Fruit fly (Drosophila melanogaster) whole organism, embryonic: ENCODE data around the gene CG17637.

Source experiments
- B-H1 ChIP-seq: fragments of 200-800 bp; sonication (Bioruptor generic); IDR thresholded peaks from 3 replicates; pipeline ENCODE4 v1.3.6; 2022; ENCODE audit warnings: missing biosample characterization, missing genetic modification characterization
- C15 ChIP-seq: fragments of 200-800 bp; sonication (Bioruptor generic); IDR thresholded peaks from 3 replicates; pipeline ENCODE4 v1.3.6; 2022; ENCODE audit warnings: missing biosample characterization, missing genetic modification characterization
- CG10209 ChIP-seq: fragments of 200-800 bp; sonication (Bioruptor generic); optimal IDR thresholded peaks from 3 replicates; lab custom pipeline; 2017; ENCODE audit warnings: missing biosample characterization, mild to moderate bottlenecking, missing genetic modification characterization, missing genetic modification reagents
- CG10654 ChIP-seq: fragments of 200-800 bp; sonication (Bioruptor generic); optimal IDR thresholded peaks from 2 replicates; lab custom pipeline; 2016; ENCODE audit warnings: missing biosample characterization, missing genetic modification characterization
- CG11695 ChIP-seq: fragments of 200-800 bp; sonication (Bioruptor generic); IDR thresholded peaks from 3 replicates; pipeline ENCODE4 v1.3.6; 2022; ENCODE audit warnings: missing biosample characterization, missing genetic modification characterization
- CG11696 ChIP-seq: fragments of 200-800 bp; sonication (Bioruptor generic); IDR thresholded peaks from 2 replicates; pipeline ENCODE4 v1.3.6; 2022; ENCODE audit warnings: missing biosample characterization, missing genetic modification characterization
- CG12299 ChIP-seq: fragments of 200-800 bp; sonication (Bioruptor generic); optimal IDR thresholded peaks from 2 replicates; lab custom pipeline; 2018; ENCODE audit warnings: missing biosample characterization, mild to moderate bottlenecking, missing genetic modification characterization
- CG12769 ChIP-seq: fragments of 200-800 bp; sonication (Bioruptor generic); optimal IDR thresholded peaks from 2 replicates; lab custom pipeline; 2019; ENCODE audit warnings: missing biosample characterization, mild to moderate bottlenecking, missing genetic modification characterization, moderate library complexity
- CG13287 ChIP-seq: fragments of 200-800 bp; sonication (Bioruptor generic); IDR thresholded peaks from 2 replicates; pipeline ENCODE4 v1.3.6; 2022; ENCODE audit warnings: missing biosample characterization, missing genetic modification characterization; ENCODE audit not compliant: partially characterized antibody
- CG14710 ChIP-seq: fragments of 200-800 bp; sonication (Bioruptor generic); optimal IDR thresholded peaks from 3 replicates; lab custom pipeline; 2019; ENCODE audit warnings: missing biosample characterization, mild to moderate bottlenecking, missing genetic modification characterization, moderate library complexity
- CG16779 ChIP-seq: fragments of 200-800 bp; sonication (Bioruptor generic); IDR thresholded peaks from 2 replicates; pipeline ENCODE4 v1.3.6; 2022; ENCODE audit warnings: missing biosample characterization, missing genetic modification characterization
- CG17361 ChIP-seq: fragments of 200-800 bp; sonication (Bioruptor generic); IDR thresholded peaks from 3 replicates; pipeline ENCODE4 v1.3.6; 2022; ENCODE audit warnings: missing biosample characterization, missing genetic modification characterization
- CG18476 ChIP-seq: fragments of 200-800 bp; sonication (Bioruptor generic); optimal IDR thresholded peaks from 2 replicates; lab custom pipeline; 2016; ENCODE audit warnings: missing biosample characterization, mild to moderate bottlenecking, missing genetic modification characterization
- CG2875 ChIP-seq: fragments of 200-800 bp; sonication (Bioruptor generic); optimal IDR thresholded peaks from 2 replicates; lab custom pipeline; 2017; ENCODE audit warnings: missing biosample characterization, mild to moderate bottlenecking, missing genetic modification characterization, missing genetic modification reagents
- CG2889 ChIP-seq: fragments of 200-800 bp; sonication (Bioruptor generic); IDR thresholded peaks from 3 replicates; pipeline ENCODE4 v1.3.6; 2022; ENCODE audit warnings: missing biosample characterization, missing genetic modification characterization
- CG31365 ChIP-seq: fragments of 200-800 bp; sonication (Bioruptor generic); optimal IDR thresholded peaks from 2 replicates; lab custom pipeline; 2018; ENCODE audit warnings: missing biosample characterization, mild to moderate bottlenecking, missing genetic modification characterization
- CG3281 ChIP-seq: fragments of 200-800 bp; sonication (Bioruptor generic); optimal IDR thresholded peaks from 3 replicates; lab custom pipeline; 2017; ENCODE audit warnings: missing biosample characterization, mild to moderate bottlenecking, missing genetic modification characterization
- CG34224 ChIP-seq: fragments of 200-800 bp; sonication (Bioruptor generic); IDR thresholded peaks from 3 replicates; pipeline ENCODE4 v1.3.6; 2022; ENCODE audit warnings: missing biosample characterization, missing genetic modification characterization; ENCODE audit not compliant: partially characterized antibody
- CG3726 ChIP-seq: fragments of 200-800 bp; sonication (Bioruptor generic); IDR thresholded peaks from 3 replicates; pipeline ENCODE4, ENCODE4 v1.3.6; 2022; ENCODE audit warnings: missing biosample characterization, missing genetic modification characterization
- CG7987 ChIP-seq: fragments of 200-800 bp; sonication (Bioruptor generic); optimal IDR thresholded peaks from 2 replicates; lab custom pipeline; 2018; ENCODE audit warnings: missing biosample characterization, mild to moderate bottlenecking, missing genetic modification characterization, moderate library complexity
- CG8281 ChIP-seq: fragments of 200-800 bp; sonication (Bioruptor generic); optimal IDR thresholded peaks from 2 replicates; lab custom pipeline; 2018; ENCODE audit warnings: missing biosample characterization, mild to moderate bottlenecking, missing genetic modification characterization, moderate library complexity
- CG8478 ChIP-seq: fragments of >200 bp; optimal IDR thresholded peaks from 2 replicates; lab custom pipeline; 2018
- CG9215 ChIP-seq: fragments of 200-800 bp; sonication (Bioruptor generic); IDR thresholded peaks from 2 replicates; pipeline ENCODE4 v1.3.6; 2022; ENCODE audit warnings: missing biosample characterization, missing genetic modification characterization
- CG9437 ChIP-seq: fragments of 200-800 bp; sonication (Bioruptor generic); optimal IDR thresholded peaks from 2 replicates; lab custom pipeline; 2018; ENCODE audit warnings: missing biosample characterization, mild to moderate bottlenecking, missing genetic modification characterization
- Dek ChIP-seq: fragments of 200-800 bp; sonication (Bioruptor generic); optimal IDR thresholded peaks from 3 replicates; lab custom pipeline; 2019; ENCODE audit warnings: missing biosample characterization, mild to moderate bottlenecking, missing genetic modification characterization, moderate library complexity
- MBD-R2 ChIP-seq: fragments of 200-800 bp; sonication (Bioruptor generic); IDR thresholded peaks from 2 replicates; pipeline ENCODE4 v1.3.6; 2022; ENCODE audit warnings: missing biosample characterization, missing genetic modification characterization
- Nf-YA ChIP-seq: fragments of 200-800 bp; sonication (Bioruptor generic); IDR thresholded peaks from 2 replicates; pipeline ENCODE4 v1.3.6; 2022; ENCODE audit warnings: missing biosample characterization, missing genetic modification characterization
- Optix ChIP-seq: fragments of 200-800 bp; sonication (Bioruptor generic); IDR thresholded peaks from 3 replicates; pipeline ENCODE4 v1.3.6; 2022; ENCODE audit warnings: missing biosample characterization, missing genetic modification characterization
- Poxn ChIP-seq: fragments of 200-800 bp; sonication (Bioruptor generic); IDR thresholded peaks from 2 replicates; pipeline ENCODE4 v1.3.6; 2022; ENCODE audit warnings: missing biosample characterization, missing genetic modification characterization
- Usf ChIP-seq: fragments of 200-800 bp; sonication (Bioruptor generic); optimal IDR thresholded peaks from 2 replicates; lab custom pipeline; 2017; ENCODE audit warnings: missing genotype, missing biosample characterization, missing genetic modification characterization
- Vsx1 ChIP-seq: fragments of 200-800 bp; sonication (Bioruptor generic); optimal IDR thresholded peaks from 2 replicates; lab custom pipeline; 2017; ENCODE audit warnings: missing biosample characterization, mild to moderate bottlenecking, missing genetic modification characterization, missing genetic modification reagents
- ase ChIP-seq: fragments of 200-800 bp; sonication (Bioruptor generic); IDR thresholded peaks from 3 replicates; pipeline ENCODE4 v1.3.6; 2022; ENCODE audit warnings: missing biosample characterization, missing genetic modification characterization
- bab2 ChIP-seq: fragments of 200-800 bp; sonication (Bioruptor generic); optimal IDR thresholded peaks from 2 replicates; lab custom pipeline; 2016; ENCODE audit warnings: missing biosample characterization, missing genetic modification characterization
- cas ChIP-seq: fragments of 200-800 bp; sonication (Bioruptor generic); IDR thresholded peaks from 2 replicates; pipeline ENCODE4 v1.3.6; 2022; ENCODE audit warnings: missing biosample characterization, missing genetic modification characterization
- crc ChIP-seq: fragments of 200-800 bp; sonication (Bioruptor generic); optimal IDR thresholded peaks from 2 replicates; lab custom pipeline; 2016; ENCODE audit warnings: missing biosample characterization, missing genetic modification characterization
- dan ChIP-seq: fragments of 200-800 bp; sonication (Bioruptor generic); IDR thresholded peaks from 2 replicates; pipeline ENCODE4 v1.3.6; 2022; ENCODE audit warnings: missing biosample characterization, missing genetic modification characterization
- dati ChIP-seq: fragments of 200-800 bp; sonication (Bioruptor generic); IDR thresholded peaks from 2 replicates; pipeline ENCODE4 v1.3.6; 2022; ENCODE audit warnings: missing biosample characterization, missing genetic modification characterization
- disco-r ChIP-seq: fragments of 200-800 bp; sonication (Bioruptor generic); optimal IDR thresholded peaks from 2 replicates; lab custom pipeline; 2016; ENCODE audit warnings: missing biosample characterization, missing genetic modification characterization
- ems ChIP-seq: fragments of 200-800 bp; sonication (Bioruptor generic); optimal IDR thresholded peaks from 3 replicates; lab custom pipeline; 2016; ENCODE audit warnings: missing biosample characterization, missing genetic modification characterization
- ewg ChIP-seq: fragments of 200-800 bp; sonication (Bioruptor generic); optimal IDR thresholded peaks from 3 replicates; lab custom pipeline; 2017; ENCODE audit warnings: mild to moderate bottlenecking, missing biosample characterization, missing genetic modification reagents, missing genetic modification characterization
- gsb-n ChIP-seq: fragments of 200-800 bp; sonication (Bioruptor generic); optimal IDR thresholded peaks from 3 replicates; lab custom pipeline; 2018; ENCODE audit warnings: missing biosample characterization, mild to moderate bottlenecking, missing genetic modification characterization
- kni ChIP-seq: fragments of 200-800 bp; sonication (Bioruptor generic); optimal IDR thresholded peaks from 3 replicates; lab custom pipeline; 2017; ENCODE audit warnings: mild to moderate bottlenecking, missing biosample characterization, missing genetic modification reagents, missing genetic modification characterization
- lbe ChIP-seq: fragments of 200-800 bp; sonication (Bioruptor generic); optimal IDR thresholded peaks from 2 replicates; lab custom pipeline; 2016; ENCODE audit warnings: missing biosample characterization, mild to moderate bottlenecking, missing genetic modification characterization
- lilli ChIP-seq: fragments of 200-800 bp; sonication (Bioruptor generic); optimal IDR thresholded peaks from 3 replicates; lab custom pipeline; 2016; ENCODE audit warnings: missing biosample characterization, missing genetic modification characterization
- luna ChIP-seq: fragments of 200-800 bp; sonication (Bioruptor generic); optimal IDR thresholded peaks from 2 replicates; lab custom pipeline; 2016; ENCODE audit warnings: missing biosample characterization, missing genetic modification characterization
- mirr ChIP-seq: fragments of 200-800 bp; sonication (Bioruptor generic); optimal IDR thresholded peaks from 3 replicates; lab custom pipeline; 2018; ENCODE audit warnings: missing biosample characterization, mild to moderate bottlenecking, missing genetic modification characterization
- sd ChIP-seq: fragments of 200-800 bp; sonication (Bioruptor generic); optimal IDR thresholded peaks from 3 replicates; lab custom pipeline; 2018; ENCODE audit warnings: missing biosample characterization, mild to moderate bottlenecking, missing genetic modification characterization, moderate library complexity
- so ChIP-seq: fragments of 200-800 bp; sonication (Bioruptor generic); IDR thresholded peaks from 3 replicates; pipeline ENCODE4 v1.3.6; 2022; ENCODE audit warnings: missing biosample characterization, missing genetic modification characterization
- stc ChIP-seq: fragments of 200-800 bp; sonication (Bioruptor generic); IDR thresholded peaks from 2 replicates; pipeline ENCODE4 v1.3.6; 2022; ENCODE audit warnings: missing biosample characterization, missing genetic modification characterization
- vfl ChIP-seq: fragments of 200-800 bp; sonication (Bioruptor generic); optimal IDR thresholded peaks from 2 replicates; lab custom pipeline; 2016; ENCODE audit warnings: missing biosample characterization, missing genetic modification characterization
- wor ChIP-seq: fragments of 200-800 bp; sonication (Bioruptor generic); IDR thresholded peaks from 2 replicates; pipeline ENCODE4 v1.3.6; 2022; ENCODE audit warnings: missing biosample characterization, missing genetic modification characterization
- zen2 ChIP-seq: fragments of 200-800 bp; sonication (Bioruptor generic); IDR thresholded peaks from 3 replicates; pipeline ENCODE4 v1.3.6; 2022; ENCODE audit warnings: missing biosample characterization, missing genetic modification characterization; ENCODE audit not compliant: partially characterized antibody

Gene CG17637

DNA sequence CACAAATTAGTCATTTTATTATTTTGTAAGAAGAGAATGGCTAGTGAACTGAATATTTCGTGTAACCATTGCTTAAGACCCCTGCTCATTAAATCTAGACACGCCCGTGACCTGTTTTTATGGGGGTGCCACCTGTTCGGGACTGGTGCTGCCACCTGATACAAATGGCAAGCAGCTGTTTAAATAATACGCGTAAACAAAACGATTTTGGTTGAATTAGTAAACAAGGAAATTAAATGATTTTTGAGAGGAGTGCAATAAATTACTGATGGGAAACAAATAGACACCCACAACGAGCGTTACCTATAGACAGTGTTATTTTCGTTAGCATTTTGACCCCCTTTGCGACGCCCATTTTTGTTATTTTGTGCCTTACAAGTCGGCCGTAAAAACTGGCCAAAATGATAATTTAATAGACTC lies 29.2 kb upstream of the CG17637 start (continued):
- no peak for TF ChIP-seq CG17361 (GFP tag; lab: Robert Waterston, UW)
- peak; percentile 87 for TF ChIP-seq luna (GFP tag; lab: Kevin White, UChicago)
- TF ChIP-seq disco-r (GFP tag; lab: Kevin White, UChicago) = peak; percentile 29
- TF ChIP-seq CG7987 = peak; percentile 91
- peak; percentile 81 for TF ChIP-seq vfl (GFP tag; lab: Kevin White, UChicago)
- TF ChIP-seq CG14710 = peak; percentile 80
- TF ChIP-seq CG8281 (tag; lab: Kevin White, UChicago) = peak; percentile 62
- TF ChIP-seq C15 (GFP tag; lab: Robert Waterston, UW) = no peak
- no peak for TF ChIP-seq ase (GFP tag; lab: Robert Waterston, UW)
- peak; percentile 76 for TF ChIP-seq crc
- TF ChIP-seq CG2875 = peak; percentile 73
- TF ChIP-seq Usf (GFP tag; lab: Kevin White, UChicago) = peak; percentile 47
- peak; percentile 53 for TF ChIP-seq Vsx1 (GFP tag; lab: Kevin White, UChicago)
- peak; percentile 69 for TF ChIP-seq CG31365
- no peak for TF ChIP-seq Poxn
- TF ChIP-seq CG10654 (GFP tag; lab: Kevin White, UChicago) = peak; percentile 88
- no peak for TF ChIP-seq CG8478
- no peak for TF ChIP-seq wor (GFP tag; lab: Robert Waterston, UW)
- TF ChIP-seq MBD-R2 = no peak
- TF ChIP-seq so (GFP tag; lab: Robert Waterston, UW) = no peak
- TF ChIP-seq CG9437 (GFP tag; lab: Kevin White, UChicago) = peak; percentile 77
- TF ChIP-seq CG9215 (GFP tag; lab: Robert Waterston, UW) = no peak
- peak; percentile 88 for TF ChIP-seq CG3281 (GFP tag; lab: Kevin White, UChicago)
- no peak for TF ChIP-seq dati (GFP tag; lab: Robert Waterston, UW)
- peak; percentile 58 for TF ChIP-seq sd (tag; lab: Kevin White, UChicago)
- no peak for TF ChIP-seq CG34224 (GFP tag; lab: Robert Waterston, UW)
- peak; percentile 94 for TF ChIP-seq lilli (GFP tag; lab: Kevin White, UChicago)
- TF ChIP-seq Optix (GFP tag; lab: Robert Waterston, UW) = no peak
- peak; percentile 89 for TF ChIP-seq bab2 (GFP tag; lab: Kevin White, UChicago)
- no peak for TF ChIP-seq CG2889 (GFP tag; lab: Robert Waterston, UW)
- peak; percentile 68 for TF ChIP-seq ewg (GFP tag; lab: Kevin White, UChicago)
- TF ChIP-seq gsb-n (tag; lab: Kevin White, UChicago) = peak; percentile 83
- TF ChIP-seq B-H1 (GFP tag; lab: Robert Waterston, UW) = no peak
- peak; percentile 71 for TF ChIP-seq lbe (GFP tag; lab: Kevin White, UChicago)
- no peak for TF ChIP-seq Nf-YA
- TF ChIP-seq CG10209 (GFP tag; lab: Kevin White, UChicago) = peak; percentile 83
- TF ChIP-seq Dek (tag; lab: Kevin White, UChicago) = peak; percentile 87
- peak; percentile 65 for TF ChIP-seq kni (GFP tag; lab: Kevin White, UChicago)
- peak; percentile 86 for TF ChIP-seq CG18476 (GFP tag; lab: Kevin White, UChicago)
- TF ChIP-seq CG11695 (GFP tag; lab: Robert Waterston, UW) = no peak
- no peak for TF ChIP-seq CG3726 (GFP tag; lab: Robert Waterston, UW)
- no peak for TF ChIP-seq zen2 (GFP tag; lab: Robert Waterston, UW)
- TF ChIP-seq CG13287 (GFP tag; lab: Robert Waterston, UW) = no peak
- TF ChIP-seq CG12769 = peak; percentile 90
- TF ChIP-seq CG11696 (GFP tag; lab: Robert Waterston, UW) = no peak
- no peak for TF ChIP-seq dan (GFP tag; lab: Robert Waterston, UW)
- no peak for TF ChIP-seq cas (GFP tag; lab: Robert Waterston, UW)
- peak; percentile 74 for TF ChIP-seq ems (GFP tag; lab: Kevin White, UChicago)
- peak; percentile 75 for TF ChIP-seq CG12299 (tag; lab: Kevin White, UChicago)
- no peak for TF ChIP-seq stc (GFP tag; lab: Robert Waterston, UW)
- TF ChIP-seq mirr (GFP tag; lab: Kevin White, UChicago) = peak; percentile 79
- no peak for TF ChIP-seq CG16779 (GFP tag; lab: Robert Waterston, UW)
